Worm (Caenorhabditis elegans) whole organism, mixed stage, embryonic: ENCODE data around the gene rpl-7A.
"Not testable (repeated sequence)": the region's sequence is repeated elsewhere in the genome, so short reads cannot be mapped to it uniquely, and the experiment has no call there.

ENCODE experiments used
- bed-3 ChIP-seq: fragments of 200-800 bp; sonication (Bioruptor generic); optimal IDR thresholded peaks from 3 replicates; lab custom pipeline; 2018; ENCODE audit warnings: mild to moderate bottlenecking, missing genetic modification characterization, moderate library complexity, missing compliant biosample characterization
- ceh-39 ChIP-seq: fragments of 150-350 bp; optimal IDR thresholded peaks from 2 replicates; lab custom pipeline; 2014; ENCODE audit warnings: missing biosample characterization, missing genetic modification characterization
- ceh-43 ChIP-seq: fragments of 200-800 bp; sonication (Bioruptor generic); optimal IDR thresholded peaks from 2 replicates; lab custom pipeline; 2018; ENCODE audit warnings: mild to moderate bottlenecking, missing genetic modification characterization, moderate library complexity, missing compliant biosample characterization
- ceh-83 ChIP-seq: fragments of 200-800 bp; sonication (Bioruptor generic); optimal IDR thresholded peaks from 2 replicates; lab custom pipeline; 2018; ENCODE audit warnings: mild to moderate bottlenecking, missing genetic modification characterization, missing compliant biosample characterization
- ces-1 ChIP-seq: fragments of 150-350 bp; optimal IDR thresholded peaks from 2 replicates; lab custom pipeline; 2014; ENCODE audit warnings: missing biosample characterization, missing genetic modification reagents, missing genetic modification characterization
- cnd-1 ChIP-seq: fragments of 200-800 bp; sonication (Bioruptor generic); optimal IDR thresholded peaks from 2 replicates; lab custom pipeline; 2018; ENCODE audit warnings: mild to moderate bottlenecking, missing genetic modification characterization, missing compliant biosample characterization
- elt-1 ChIP-seq: sonication (generic microtip); optimal IDR thresholded peaks from 2 replicates; lab custom pipeline; 2017; ENCODE audit warnings: missing genetic modification characterization, mild to moderate bottlenecking, missing compliant biosample characterization, antibody characterized with exemption, moderate library complexity, borderline replicate concordance; ENCODE audit not compliant: insufficient read depth
- hlh-1 ChIP-seq: fragments of 150-350 bp; optimal IDR thresholded peaks from 2 replicates; lab custom pipeline; 2014; ENCODE audit warnings: missing biosample characterization, missing genetic modification reagents, missing genetic modification characterization
- lin-32 ChIP-seq: fragments of 200-800 bp; sonication (Bioruptor generic); optimal IDR thresholded peaks from 2 replicates; lab custom pipeline; 2018; ENCODE audit warnings: mild to moderate bottlenecking, missing genetic modification characterization, missing compliant biosample characterization
- lsy-2 ChIP-seq: fragments of 150-350 bp; optimal IDR thresholded peaks from 2 replicates; lab custom pipeline; 2014; ENCODE audit warnings: missing biosample characterization, missing genetic modification characterization
- mab-5 ChIP-seq: fragments of 150-350 bp; optimal IDR thresholded peaks from 2 replicates; lab custom pipeline; 2014; ENCODE audit warnings: missing biosample characterization, missing genetic modification characterization
- nhr-12 ChIP-seq: fragments of 150-350 bp; optimal IDR thresholded peaks from 2 replicates; lab custom pipeline; 2014; ENCODE audit warnings: missing biosample characterization, missing genetic modification characterization
- nhr-2 ChIP-seq: fragments of 150-350 bp; optimal IDR thresholded peaks from 2 replicates; lab custom pipeline; 2014; ENCODE audit warnings: missing biosample characterization, missing genetic modification characterization
- nhr-76 ChIP-seq: sonication (generic microtip); optimal IDR thresholded peaks from 2 replicates; lab custom pipeline; 2017; ENCODE audit warnings: missing biosample characterization, missing genetic modification characterization
- sem-2 ChIP-seq: fragments of 200-800 bp; sonication (Bioruptor generic); optimal IDR thresholded peaks from 2 replicates; lab custom pipeline; 2018; ENCODE audit warnings: mild to moderate bottlenecking, missing genetic modification characterization, missing compliant biosample characterization
- snpc-4 ChIP-seq: fragments of 150-350 bp; optimal IDR thresholded peaks from 2 replicates; lab custom pipeline; 2014; ENCODE audit warnings: missing biosample characterization, missing genetic modification characterization
- sptf-1 ChIP-seq: sonication (generic microtip); optimal IDR thresholded peaks from 2 replicates; lab custom pipeline; 2017; ENCODE audit warnings: mild to moderate bottlenecking, missing genetic modification characterization, moderate library complexity, missing compliant biosample characterization
- tbx-8 ChIP-seq: fragments of 200-800 bp; sonication (Bioruptor generic); optimal IDR thresholded peaks from 2 replicates; lab custom pipeline; 2018; ENCODE audit warnings: mild to moderate bottlenecking, missing genetic modification characterization, moderate library complexity, missing compliant biosample characterization
- unc-120 ChIP-seq: sonication (generic microtip); optimal IDR thresholded peaks from 2 replicates; lab custom pipeline; 2017; ENCODE audit warnings: missing genetic modification characterization, missing compliant biosample characterization; ENCODE audit not compliant: poor library complexity, severe bottlenecking
- unc-39 ChIP-seq: fragments of 150-350 bp; optimal IDR thresholded peaks from 2 replicates; lab custom pipeline; 2014; ENCODE audit warnings: missing biosample characterization, missing genetic modification characterization
- unc-62 ChIP-seq: fragments of 150-350 bp; optimal IDR thresholded peaks from 2 replicates; lab custom pipeline; 2014; ENCODE audit warnings: missing biosample characterization, missing genetic modification reagents, missing genetic modification characterization
- zip-8 ChIP-seq: fragments of 150-350 bp; optimal IDR thresholded peaks from 2 replicates; lab custom pipeline; 2014; ENCODE audit warnings: missing biosample characterization, missing genetic modification characterization
- ztf-11 ChIP-seq: fragments of 150-350 bp; optimal IDR thresholded peaks from 2 replicates; lab custom pipeline; 2014; ENCODE audit warnings: missing biosample characterization, missing genetic modification characterization

The rpl-7A gene

ce11 chrIV:4348146-4348545 is 42.2 kb downstream of the rpl-7A start, which contains the start of gene W03B1.5:
TSS of gene W03B1.5 (plus strand) at chrIV:4348446.
- TF ChIP-seq snpc-4; cnd-1 (tag; lab: Kevin White, UChicago); ztf-11 (tag; lab: Kevin White, UChicago): not testable (repeated sequence)
- TF ChIP-seq, all 35 proteins: peak for 0; not testable (repeated sequence) for 35

DNA sequence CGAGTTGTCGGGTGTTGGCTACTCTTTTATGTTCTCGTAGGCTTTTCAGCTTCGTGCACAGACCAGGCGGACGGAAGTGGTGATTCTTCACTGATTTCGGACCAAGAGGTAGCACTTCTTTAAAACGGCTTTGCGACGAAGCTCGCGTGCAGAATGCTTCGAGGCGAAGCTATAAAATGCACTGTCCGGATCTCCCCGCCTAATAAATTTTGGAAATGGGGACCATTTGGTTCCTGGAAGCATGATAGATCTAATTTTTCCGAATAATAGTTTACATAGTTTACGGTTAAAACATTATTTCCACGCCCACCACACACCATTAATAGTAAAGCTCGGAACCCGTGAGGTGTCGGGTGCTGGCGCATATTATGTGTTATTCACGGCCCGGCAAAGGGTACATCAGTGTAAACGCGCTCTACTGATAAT is 42.8 kb downstream of the rpl-7A start:
- TF ChIP-seq unc-39 (tag; lab: Kevin White, UChicago) (no peak), elt-1 (tag; lab: Kevin White, UChicago) (no peak), ceh-43 (no peak), ces-1 (GFP tag; lab: Kevin White, UChicago) (no peak), unc-120 (tag; lab: Kevin White, UChicago) (no peak), unc-62 (GFP tag; lab: Kevin White, UChicago) (no peak), nhr-2 (tag; lab: Kevin White, UChicago) (no peak), nhr-76 (tag; lab: Kevin White, UChicago) (no peak), hlh-1 (tag; lab: Kevin White, UChicago) (no peak), cnd-1 (tag; lab: Kevin White, UChicago) (no peak)

- TF ChIP-seq zip-8 = no peak
- no peak for TF ChIP-seq ceh-39 (tag; lab: Kevin White, UChicago)
- TF ChIP-seq nhr-76 (tag; lab: Kevin White, UChicago) = no peak
Measured at ce11 chrIV:4346512-4346911, 43.9 kb downstream of the rpl-7A start, which contains the start of gene oac-52. TSS of gene oac-52 (minus strand) at chrIV:4346612.

DNA sequence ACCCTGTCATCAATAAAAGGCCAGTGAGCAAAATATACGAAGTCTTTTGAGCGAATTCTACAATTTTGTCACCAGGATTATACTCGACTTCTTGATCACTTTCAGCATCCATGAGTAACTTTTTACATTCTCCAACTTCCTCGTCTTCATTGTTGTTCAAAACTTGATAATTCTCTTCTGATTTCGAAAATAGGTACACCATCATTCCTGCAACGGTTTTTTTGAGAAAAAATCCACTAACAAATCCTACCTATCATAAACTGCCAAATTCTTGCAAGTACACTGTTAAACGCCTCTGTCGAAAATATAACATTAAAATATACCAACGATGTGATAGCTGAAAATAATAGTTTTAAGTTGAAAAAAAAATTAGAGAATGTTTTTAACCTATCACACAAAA is 45.6 kb downstream of the rpl-7A start:
- TF ChIP-seq ceh-83 (GFP tag; lab: Kevin White, UChicago) = no peak
- no peak for TF ChIP-seq tbx-8 (GFP tag; lab: Kevin White, UChicago)
- TF ChIP-seq ceh-43 = no peak
- TF ChIP-seq lin-32 (GFP tag; lab: Kevin White, UChicago) = no peak
- no peak for TF ChIP-seq nhr-12
- TF ChIP-seq bed-3 (GFP tag; lab: Kevin White, UChicago) = no peak
- TF ChIP-seq unc-120 (tag; lab: Kevin White, UChicago) = no peak
- TF ChIP-seq ces-1 (GFP tag; lab: Kevin White, UChicago) = no peak
- no peak for TF ChIP-seq unc-62 (GFP tag; lab: Kevin White, UChicago)
- TF ChIP-seq lsy-2 (tag; lab: Kevin White, UChicago) = no peak
- no peak for TF ChIP-seq ceh-39 (tag; lab: Kevin White, UChicago)
- TF ChIP-seq unc-39 (tag; lab: Kevin White, UChicago) = no peak
- TF ChIP-seq sptf-1 (tag; lab: Kevin White, UChicago) = no peak
- no peak for TF ChIP-seq sem-2 (GFP tag; lab: Kevin White, UChicago)
- TF ChIP-seq mab-5 (tag; lab: Kevin White, UChicago) = no peak
- TF ChIP-seq, all 35 proteins: peak for 0
